Comparison of ENCODE assay signal across 6 fruit fly cellular contexts in the genomic region with DNA sequence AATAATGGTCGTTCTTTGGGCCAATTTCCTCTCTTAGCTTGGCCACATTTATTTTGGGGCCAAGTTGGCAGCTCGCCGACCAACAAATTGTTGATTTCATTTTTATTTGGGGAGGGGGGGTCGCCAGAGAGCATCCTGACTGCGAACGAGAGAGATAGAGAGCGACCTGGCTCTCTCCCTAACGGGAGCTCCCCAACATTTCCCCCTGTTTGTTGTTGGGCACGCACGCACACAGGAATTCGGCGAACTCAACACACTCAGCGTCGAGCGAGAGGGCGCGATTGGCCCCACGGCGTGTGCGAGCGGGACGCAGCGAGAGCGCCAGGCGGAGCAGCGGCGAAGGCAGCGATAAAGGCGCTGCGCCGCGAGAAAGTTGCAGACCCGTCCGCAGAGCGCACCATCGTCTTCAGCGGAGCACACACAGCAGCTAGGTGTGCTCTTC.
TF ChIP-seq lines count a peak whose summit lies in the region.

A gene (plus strand): TSS at position 400 of the 442 bp plus-strand sequence.

- TF ChIP-seq CTCF in whole organism, embryonic (GFP tag; optimal IDR thresholded peaks at IDR 0.05; lab: Kevin White, UChicago) = peak; percentile 31

TF ChIP-seq in whole organism, 6 proteins besides CTCF, POLR2A, EP300 and RAD21:
- TF ChIP-seq psq (optimal IDR thresholded peaks at IDR 0.05; lab: Kevin White, UChicago) (no peak), CG8478 (optimal IDR thresholded peaks at IDR 0.05; lab: Kevin White, UChicago) (peak; percentile 59)

TF ChIP-seq in whole organism, adult, 20 proteins besides CTCF, POLR2A, EP300 and RAD21:
- TF ChIP-seq cnc (optimal IDR thresholded peaks at IDR 0.05; lab: Kevin White, UChicago) (no peak), pad (GFP tag; optimal IDR thresholded peaks at IDR 0.05; lab: Kevin White, UChicago) (peak; percentile 71), CG7045 (GFP tag; optimal IDR thresholded peaks at IDR 0.05; lab: Kevin White, UChicago) (peak; percentile 20), Clk (GFP tag; optimal IDR thresholded peaks at IDR 0.05; lab: Kevin White, UChicago) (no peak), CG1620 (GFP tag; optimal IDR thresholded peaks at IDR 0.05; lab: Kevin White, UChicago) (no peak), Hr96 (GFP tag; optimal IDR thresholded peaks at IDR 0.05; lab: Kevin White, UChicago) (peak; percentile 9)

TF ChIP-seq in whole organism, embryonic, 481 proteins besides CTCF, POLR2A, EP300 and RAD21 (continues in another document):
- TF ChIP-seq CG12744 (GFP tag; optimal IDR thresholded peaks at IDR 0.05; lab: Kevin White, UChicago) = no peak
- no peak for TF ChIP-seq Neu2 (GFP tag; optimal IDR thresholded peaks at IDR 0.05; lab: Kevin White, UChicago; ENCODE audit: borderline replicate concordance)
- TF ChIP-seq NC2α (GFP tag; optimal IDR thresholded peaks at IDR 0.05; lab: Kevin White, UChicago) = no peak
- TF ChIP-seq CG1024 (GFP tag; IDR thresholded peaks at IDR 0.05; lab: Robert Waterston, UW) = no peak
- TF ChIP-seq sc (optimal IDR thresholded peaks at IDR 0.05; lab: Kevin White, UChicago) = no peak
- TF ChIP-seq sc (GFP tag; optimal IDR thresholded peaks at IDR 0.05; lab: Kevin White, UChicago) = no peak
- TF ChIP-seq CG6854 (GFP tag; optimal IDR thresholded peaks at IDR 0.05; lab: Kevin White, UChicago) = peak; percentile 27
- TF ChIP-seq CG12942 (GFP tag; optimal IDR thresholded peaks at IDR 0.05; lab: Kevin White, UChicago) = no peak
- TF ChIP-seq lmd (GFP tag; IDR thresholded peaks at IDR 0.05; lab: Robert Waterston, UW) = no peak
- peak; percentile 7 for TF ChIP-seq Lhr (GFP tag; optimal IDR thresholded peaks at IDR 0.05; lab: Kevin White, UChicago)
- no peak for TF ChIP-seq pfk (GFP tag; optimal IDR thresholded peaks at IDR 0.05; lab: Kevin White, UChicago)
- no peak for TF ChIP-seq dati (GFP tag; IDR thresholded peaks at IDR 0.05; lab: Robert Waterston, UW)
- peak; percentile 61 for TF ChIP-seq CG4360 (GFP tag; IDR thresholded peaks at IDR 0.05; lab: Robert Waterston, UW)
- TF ChIP-seq Dref (GFP tag; IDR thresholded peaks at IDR 0.05; lab: Robert Waterston, UW) = no peak
- no peak for TF ChIP-seq her (GFP tag; optimal IDR thresholded peaks at IDR 0.05; lab: Kevin White, UChicago)
- no peak for TF ChIP-seq Stat92E (GFP tag; optimal IDR thresholded peaks at IDR 0.05; lab: Kevin White, UChicago)
- no peak for TF ChIP-seq wdn (GFP tag; IDR thresholded peaks at IDR 0.05; lab: Robert Waterston, UW)
- no peak for TF ChIP-seq schlank (tag; optimal IDR thresholded peaks at IDR 0.05; lab: Kevin White, UChicago)
- TF ChIP-seq Lim3 (GFP tag; IDR thresholded peaks at IDR 0.05; lab: Robert Waterston, UW) = no peak
- peak; percentile 63 for TF ChIP-seq CG12071 (GFP tag; optimal IDR thresholded peaks at IDR 0.05; lab: Kevin White, UChicago)

TF ChIP-seq in whole organism, prepupa, 60 proteins besides CTCF, POLR2A, EP300 and RAD21 (continues in another document):
- TF ChIP-seq CG32006 (GFP tag; optimal IDR thresholded peaks at IDR 0.05; lab: Kevin White, UChicago) = no peak
- TF ChIP-seq svp (GFP tag; lab: Kevin White, UChicago) = peak; percentile 45
- peak; percentile 48; the same call in 2 of the 3 replicates for TF ChIP-seq eg (GFP tag; IDR thresholded peaks at IDR 0.05; lab: Robert Waterston, UW)
- peak; percentile 54 for TF ChIP-seq CG16779 (tag; optimal IDR thresholded peaks at IDR 0.05; lab: Kevin White, UChicago)
- TF ChIP-seq Blimp-1 (GFP tag; optimal IDR thresholded peaks at IDR 0.05; lab: Kevin White, UChicago) = no peak
- TF ChIP-seq CG31627 (GFP tag; optimal IDR thresholded peaks at IDR 0.05; lab: Kevin White, UChicago) = no peak
- peak; percentile 48; the same call in 2 of the 3 replicates for TF ChIP-seq CG8119 (GFP tag; IDR thresholded peaks at IDR 0.05; lab: Robert Waterston, UW)
- TF ChIP-seq Sox102F (GFP tag; optimal IDR thresholded peaks at IDR 0.05; lab: Kevin White, UChicago) = peak; percentile 23
- peak; percentile 57; the same call in 2 of the 3 replicates for TF ChIP-seq CG6163 (GFP tag; IDR thresholded peaks at IDR 0.05; lab: Robert Waterston, UW)
- TF ChIP-seq Ets96B (tag; optimal IDR thresholded peaks at IDR 0.05; lab: Kevin White, UChicago) = peak; percentile 27
- TF ChIP-seq net (GFP tag; optimal IDR thresholded peaks at IDR 0.05; lab: Kevin White, UChicago) = peak; percentile 46
- TF ChIP-seq Gug (GFP tag; IDR thresholded peaks at IDR 0.05; lab: Robert Waterston, UW) = no peak
- TF ChIP-seq CG6808 (GFP tag; optimal IDR thresholded peaks at IDR 0.05; lab: Kevin White, UChicago) = peak; percentile 27
- TF ChIP-seq CG7368 (GFP tag; optimal IDR thresholded peaks at IDR 0.05; lab: Kevin White, UChicago) = peak; percentile 47
- no peak for TF ChIP-seq CG3032 (tag; optimal IDR thresholded peaks at IDR 0.05; lab: Kevin White, UChicago)
- TF ChIP-seq salr (GFP tag; optimal IDR thresholded peaks at IDR 0.05; lab: Kevin White, UChicago) = no peak
- no peak for TF ChIP-seq Met (GFP tag; optimal IDR thresholded peaks at IDR 0.05; lab: Kevin White, UChicago)
- TF ChIP-seq Lpt (GFP tag; optimal IDR thresholded peaks at IDR 0.05; lab: Kevin White, UChicago) = peak; percentile 31
- TF ChIP-seq esn (GFP tag; optimal IDR thresholded peaks at IDR 0.05; lab: Kevin White, UChicago) = peak; percentile 25
- TF ChIP-seq CG10669 (GFP tag; optimal IDR thresholded peaks at IDR 0.05; lab: Kevin White, UChicago) = no peak

TF ChIP-seq in whole organism, pupa, 21 proteins besides CTCF, POLR2A, EP300 and RAD21:
- TF ChIP-seq EcR (GFP tag; optimal IDR thresholded peaks at IDR 0.05; lab: Kevin White, UChicago) (no peak), Snoo (tag; optimal IDR thresholded peaks at IDR 0.05; lab: Kevin White, UChicago) (no peak), CG32121 (GFP tag; IDR thresholded peaks at IDR 0.05; lab: Robert Waterston, UW) (peak; percentile 45; the same call in 1 of the 2 replicates), CG14655 (GFP tag; optimal IDR thresholded peaks at IDR 0.05; lab: Kevin White, UChicago) (peak; percentile 32), CG8301 (tag; optimal IDR thresholded peaks at IDR 0.05; lab: Kevin White, UChicago) (no peak), gl (tag; optimal IDR thresholded peaks at IDR 0.05; lab: Kevin White, UChicago) (no peak), CG17806 (tag; optimal IDR thresholded peaks at IDR 0.05; lab: Kevin White, UChicago) (no peak), Pif1B (GFP tag; optimal IDR thresholded peaks at IDR 0.05; lab: Kevin White, UChicago) (peak; percentile 49), D1 (tag; optimal IDR thresholded peaks at IDR 0.05; lab: Kevin White, UChicago) (no peak), CG13204 (GFP tag; optimal IDR thresholded peaks at IDR 0.05; lab: Kevin White, UChicago) (peak; percentile 95), Ets98B (GFP tag; IDR thresholded peaks at IDR 0.05; lab: Robert Waterston, UW) (peak; percentile 63; the same call in 1 of the 2 replicates), CG34367 (tag; optimal IDR thresholded peaks at IDR 0.05; lab: Kevin White, UChicago) (no peak), CG15710 (tag; optimal IDR thresholded peaks at IDR 0.05; lab: Kevin White, UChicago) (no peak), CG9948 (tag; optimal IDR thresholded peaks at IDR 0.05; lab: Kevin White, UChicago) (no peak), CG12605 (GFP tag; IDR thresholded peaks at IDR 0.05; lab: Robert Waterston, UW) (peak; percentile 63; the same call in 1 of the 2 replicates), Pif1A (GFP tag; optimal IDR thresholded peaks at IDR 0.05; lab: Kevin White, UChicago) (no peak), CG4496 (GFP tag; IDR thresholded peaks at IDR 0.05; lab: Robert Waterston, UW) (peak; percentile 81), CG10348 (GFP tag; IDR thresholded peaks at IDR 0.05; lab: Robert Waterston, UW) (no peak), rn (GFP tag; IDR thresholded peaks at IDR 0.05; lab: Robert Waterston, UW) (no peak), fd96Ca (GFP tag; IDR thresholded peaks at IDR 0.05; lab: Robert Waterston, UW) (0 out of 3 replicates have a peak, but pooled peaks have one; percentile 57), CG8159 (tag; optimal IDR thresholded peaks at IDR 0.05; lab: Kevin White, UChicago) (no peak)

TF ChIP-seq in whole organism, wandering third instar larva, 38 proteins besides CTCF, POLR2A, EP300 and RAD21 (continues in another document):
- TF ChIP-seq rgr (GFP tag; optimal IDR thresholded peaks at IDR 0.05; lab: Kevin White, UChicago) (peak; percentile 6), N (GFP tag; optimal IDR thresholded peaks at IDR 0.05; lab: Kevin White, UChicago) (no peak), Rel (GFP tag; optimal IDR thresholded peaks at IDR 0.05; lab: Kevin White, UChicago) (no peak), Rel (tag; optimal IDR thresholded peaks at IDR 0.05; lab: Kevin White, UChicago) (peak; percentile 22), Myc (optimal IDR thresholded peaks at IDR 0.05; lab: Kevin White, UChicago) (no peak), sage (GFP tag; optimal IDR thresholded peaks at IDR 0.05; lab: Kevin White, UChicago) (no peak), GATAd (GFP tag; optimal IDR thresholded peaks at IDR 0.05; lab: Kevin White, UChicago) (no peak), Mio (GFP tag; optimal IDR thresholded peaks at IDR 0.05; lab: Kevin White, UChicago) (no peak), ey (GFP tag; optimal IDR thresholded peaks at IDR 0.05; lab: Kevin White, UChicago) (no peak), Dif (GFP tag; optimal IDR thresholded peaks at IDR 0.05; lab: Kevin White, UChicago; ENCODE audit: partially characterized antibody) (peak; percentile 43), Abd-B (GFP tag; optimal IDR thresholded peaks at IDR 0.05; lab: Kevin White, UChicago) (no peak), CG32264 (GFP tag; optimal IDR thresholded peaks at IDR 0.05; lab: Kevin White, UChicago) (no peak), usp (GFP tag; optimal IDR thresholded peaks at IDR 0.05; lab: Kevin White, UChicago) (no peak), br (GFP tag; optimal IDR thresholded peaks at IDR 0.05; lab: Kevin White, UChicago) (no peak), dmrt93B (GFP tag; optimal IDR thresholded peaks at IDR 0.05; lab: Kevin White, UChicago) (no peak), Sp1 (GFP tag; optimal IDR thresholded peaks at IDR 0.05; lab: Kevin White, UChicago) (peak; percentile 26), Hr78 (GFP tag; optimal IDR thresholded peaks at IDR 0.05; lab: Kevin White, UChicago) (no peak), CrebA (GFP tag; optimal IDR thresholded peaks at IDR 0.05; lab: Kevin White, UChicago; ENCODE audit: borderline replicate concordance) (no peak), psq (GFP tag; optimal IDR thresholded peaks at IDR 0.05; lab: Kevin White, UChicago) (no peak), fru (GFP tag; optimal IDR thresholded peaks at IDR 0.05; lab: Kevin White, UChicago) (no peak), tai (GFP tag; optimal IDR thresholded peaks at IDR 0.05; lab: Kevin White, UChicago) (no peak), Vsx2 (GFP tag; optimal IDR thresholded peaks at IDR 0.05; lab: Kevin White, UChicago; ENCODE audit: partially characterized antibody) (peak; percentile 10), dl (GFP tag; optimal IDR thresholded peaks at IDR 0.05; lab: Kevin White, UChicago; ENCODE audit: insufficient read depth in 1 of 2, partially characterized antibody in 2 of 2) (peak in 1 of 2 experiments; percentile 6), dsf (GFP tag; optimal IDR thresholded peaks at IDR 0.05; lab: Kevin White, UChicago; ENCODE audit: borderline replicate concordance) (no peak), sv (GFP tag; optimal IDR thresholded peaks at IDR 0.05; lab: Kevin White, UChicago) (no peak)
